Worm (Caenorhabditis elegans) whole organism, young adult: ENCODE measurements around the gene M110.3.

ENCODE experiments used
- B0019.2 ChIP-seq: fragments of 200-800 bp; sonication (Bioruptor generic); conservative IDR thresholded peaks from 2 replicates; pipeline ENCODE4 v1.3.6; 2022; ENCODE audit warnings: missing genetic modification reagents, missing genetic modification characterization, missing compliant biosample characterization
- B0336.3 ChIP-seq: fragments of 200-800 bp; sonication (Bioruptor generic); IDR thresholded peaks from 2 replicates; pipeline ENCODE4 v1.3.6; 2022; ENCODE audit warnings: missing genetic modification characterization, missing compliant biosample characterization
- F22D6.2 ChIP-seq: sonication (generic microtip); optimal IDR thresholded peaks from 2 replicates; lab custom pipeline; 2016; ENCODE audit warnings: mild to moderate bottlenecking, missing genetic modification characterization, missing compliant biosample characterization
- F57C9.4 ChIP-seq: sonication (generic microtip); optimal IDR thresholded peaks from 2 replicates; lab custom pipeline; 2017; ENCODE audit warnings: mild to moderate bottlenecking, missing genetic modification characterization, missing compliant biosample characterization
- T26A5.8 ChIP-seq: sonication (generic microtip); optimal IDR thresholded peaks from 2 replicates; lab custom pipeline; 2016; ENCODE audit warnings: missing genetic modification characterization, missing compliant biosample characterization
- bed-1 ChIP-seq: fragments of 200-800 bp; sonication (Bioruptor generic); IDR thresholded peaks from 2 replicates; pipeline ENCODE4 v1.3.6; 2022; ENCODE audit warnings: missing genetic modification reagents, missing genetic modification characterization, missing compliant biosample characterization
- fkh-3 ChIP-seq: sonication (generic microtip); optimal IDR thresholded peaks from 2 replicates; lab custom pipeline; 2016; ENCODE audit warnings: mild to moderate bottlenecking, missing genetic modification characterization, missing compliant biosample characterization
- snpc-4 ChIP-seq, 5 experiments: fragments of 150-350 bp in 1 of 5; sonication (generic microtip) in 4 of 5; optimal IDR thresholded peaks; 2 replicates each; lab custom pipeline; 2014 to 2018; ENCODE audit warnings: missing genetic modification characterization in 5 of 5, missing biosample characterization in 3 of 5, antibody characterized with exemption in 2 of 5, mild to moderate bottlenecking in 2 of 5, missing compliant biosample characterization in 2 of 5, missing genotype in 2 of 5, moderate library complexity in 2 of 5, missing genetic modification reagents in 1 of 5
- unc-62 ChIP-seq: fragments of 150-350 bp; optimal IDR thresholded peaks from 2 replicates; lab custom pipeline; 2014; ENCODE audit warnings: missing biosample characterization, missing genetic modification reagents, missing genetic modification characterization
- ztf-28 ChIP-seq: fragments of 200-800 bp; sonication (Bioruptor generic); IDR thresholded peaks from 2 replicates; pipeline ENCODE4 v1.3.6; 2022; ENCODE audit warnings: missing genetic modification reagents, missing genetic modification characterization, missing compliant biosample characterization

DNA sequence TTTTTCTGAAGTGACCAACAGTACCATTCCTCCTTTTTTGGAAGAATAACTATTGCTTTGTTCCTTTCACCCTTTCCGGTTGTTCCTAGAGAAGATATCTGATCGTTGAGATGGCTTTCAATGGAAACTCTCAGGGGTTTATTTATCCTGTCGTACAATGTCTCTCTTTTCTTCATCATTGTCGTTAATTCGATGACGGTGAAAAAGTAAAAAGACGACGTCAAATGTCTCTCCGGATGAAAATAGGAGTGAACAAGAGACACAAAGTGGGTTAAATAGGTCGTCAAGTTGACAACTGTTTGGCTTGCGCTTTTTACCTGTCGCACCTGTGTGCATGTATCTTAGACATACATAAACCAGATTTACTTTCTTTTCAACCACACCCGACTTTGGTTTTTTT, 22.5 kb downstream of the M110.3 start:
- no peak for TF ChIP-seq unc-62 (GFP tag; lab: Kevin White, UChicago)
- no peak for TF ChIP-seq F57C9.4 (tag; lab: Kevin White, UChicago)
- TF ChIP-seq F22D6.2 (tag; lab: Kevin White, UChicago), result no peak
- no peak for TF ChIP-seq fkh-3 (tag; lab: Kevin White, UChicago)
- TF ChIP-seq snpc-4 (GFP tag; optimal IDR thresholded peaks at IDR 0.05; lab: Kevin White, UChicago), result no peak
- TF ChIP-seq snpc-4 (tag; optimal IDR thresholded peaks at IDR 0.05; lab: Kevin White, UChicago), result no peak
- TF ChIP-seq bed-1 (GFP tag; lab: Robert Waterston, UW), result no peak
- TF ChIP-seq B0019.2 (GFP tag; lab: Robert Waterston, UW), result no peak
- TF ChIP-seq ztf-28 (GFP tag; lab: Robert Waterston, UW), result no peak
- no peak for TF ChIP-seq T26A5.8 (tag; lab: Kevin White, UChicago)
- no peak for TF ChIP-seq B0336.3 (GFP tag; lab: Robert Waterston, UW)
